Worm (Caenorhabditis elegans): ENCODE measurements around the gene ZK1307.9.

- no peak for TF ChIP-seq tbx-2 (tag; optimal IDR thresholded peaks at IDR 0.05)
- no peak for TF ChIP-seq unc-62 (GFP tag; optimal IDR thresholded peaks at IDR 0.05)
- no peak for TF ChIP-seq ama-1 (optimal IDR thresholded peaks at IDR 0.05)
- TF ChIP-seq elt-2 (tag; optimal IDR thresholded peaks at IDR 0.05): no peak
- no peak for TF ChIP-seq pqm-1 (tag; optimal IDR thresholded peaks at IDR 0.05)
- TF ChIP-seq nhr-11 (tag; optimal IDR thresholded peaks at IDR 0.05): no peak
- no peak for TF ChIP-seq nhr-28 (tag; optimal IDR thresholded peaks at IDR 0.05)
- no peak for TF ChIP-seq aly-2 (tag; optimal IDR thresholded peaks at IDR 0.05)
- no peak for TF ChIP-seq lin-39 (tag; optimal IDR thresholded peaks at IDR 0.05)
- no peak for TF ChIP-seq snpc-4 (tag; optimal IDR thresholded peaks at IDR 0.05)
- TF ChIP-seq fos-1 (tag; optimal IDR thresholded peaks at IDR 0.05): no peak
- TF ChIP-seq unc-86 (tag; optimal IDR thresholded peaks at IDR 0.05): no peak
- no peak for TF ChIP-seq fkh-10 (GFP tag; optimal IDR thresholded peaks at IDR 0.05)
Observed at ce11 chrII:9644438-9644837, 4.9 kb upstream of the ZK1307.9 start, which contains the start of gene fzr-1.

All from whole organism, L1 larva.